Worm (Caenorhabditis elegans) whole organism, late embryonic: ENCODE measurements around the gene gss-1.
"Not testable (repeated sequence)": the region's sequence is repeated elsewhere in the genome, so short reads cannot be mapped to it uniquely, and the experiment has no call there.

Experiments
- C08G9.2 ChIP-seq: sonication (generic microtip); optimal IDR thresholded peaks from 2 replicates; lab custom pipeline; 2016; ENCODE audit warnings: mild to moderate bottlenecking, missing genetic modification characterization, moderate library complexity, missing compliant biosample characterization
- F13H6.1 ChIP-seq: sonication (generic microtip); optimal IDR thresholded peaks from 2 replicates; lab custom pipeline; 2016; ENCODE audit warnings: missing genetic modification characterization, missing compliant biosample characterization
- K02D7.2 ChIP-seq: sonication (generic microtip); optimal IDR thresholded peaks from 2 replicates; lab custom pipeline; 2017; ENCODE audit warnings: mild to moderate bottlenecking, missing genetic modification characterization, missing compliant biosample characterization
- K09A11.1 ChIP-seq: sonication (generic microtip); optimal IDR thresholded peaks from 2 replicates; lab custom pipeline; 2017; ENCODE audit warnings: antibody characterized with exemption, mild to moderate bottlenecking, missing genetic modification characterization, missing compliant biosample characterization; ENCODE audit not compliant: insufficient read depth
- ama-1 ChIP-seq: fragments of 150-350 bp; optimal IDR thresholded peaks from 2 replicates; lab custom pipeline; 2014
- ceh-14 ChIP-seq: sonication (generic microtip); optimal IDR thresholded peaks from 2 replicates; lab custom pipeline; 2016; ENCODE audit warnings: missing genotype, missing genetic modification characterization, missing compliant biosample characterization
- ceh-2 ChIP-seq: sonication (generic microtip); optimal IDR thresholded peaks from 2 replicates; lab custom pipeline; 2016; ENCODE audit warnings: missing genotype, missing genetic modification characterization, missing compliant biosample characterization
- ceh-31 ChIP-seq: sonication (generic microtip); optimal IDR thresholded peaks from 2 replicates; lab custom pipeline; 2016; ENCODE audit warnings: missing genetic modification characterization, missing compliant biosample characterization
- ceh-34 ChIP-seq: sonication (generic microtip); optimal IDR thresholded peaks from 2 replicates; lab custom pipeline; 2016; ENCODE audit warnings: mild to moderate bottlenecking, missing genetic modification characterization, missing compliant biosample characterization
- ceh-45 ChIP-seq: fragments of 200-800 bp; sonication (Bioruptor generic); IDR thresholded peaks from 2 replicates; pipeline ENCODE4 v1.3.6; 2022; ENCODE audit warnings: missing genetic modification reagents, missing genetic modification characterization, missing compliant biosample characterization
- ceh-48 ChIP-seq: sonication (generic microtip); optimal IDR thresholded peaks from 2 replicates; lab custom pipeline; 2016; ENCODE audit warnings: missing genetic modification characterization, inconsistent platforms, missing compliant biosample characterization
- dmd-4 ChIP-seq: sonication (generic microtip); optimal IDR thresholded peaks from 2 replicates; lab custom pipeline; 2016; ENCODE audit warnings: borderline replicate concordance, missing genetic modification characterization, missing compliant biosample characterization
- dve-1 ChIP-seq: sonication (generic microtip); optimal IDR thresholded peaks from 2 replicates; lab custom pipeline; 2017; ENCODE audit warnings: antibody characterized with exemption, mild to moderate bottlenecking, missing genetic modification characterization, missing compliant biosample characterization
- elt-2 ChIP-seq: sonication (generic microtip); optimal IDR thresholded peaks from 2 replicates; lab custom pipeline; 2016; ENCODE audit warnings: missing genetic modification reagents, missing genetic modification characterization, missing compliant biosample characterization
- hlh-15 ChIP-seq: sonication (generic microtip); optimal IDR thresholded peaks from 2 replicates; lab custom pipeline; 2016; ENCODE audit warnings: missing genetic modification characterization, missing compliant biosample characterization
- hlh-30 ChIP-seq: sonication (generic microtip); optimal IDR thresholded peaks from 2 replicates; lab custom pipeline; 2017; ENCODE audit warnings: antibody characterized with exemption, missing genetic modification characterization, missing compliant biosample characterization; ENCODE audit not compliant: insufficient read depth
- hlh-6 ChIP-seq: sonication (generic microtip); optimal IDR thresholded peaks from 2 replicates; lab custom pipeline; 2016; ENCODE audit warnings: missing genotype, missing genetic modification characterization, missing compliant biosample characterization
- madf-2 ChIP-seq: sonication (generic microtip); optimal IDR thresholded peaks from 2 replicates; lab custom pipeline; 2017; ENCODE audit warnings: missing genetic modification characterization, missing compliant biosample characterization
- nfya-1 ChIP-seq: sonication (generic microtip); optimal IDR thresholded peaks from 2 replicates; lab custom pipeline; 2017; ENCODE audit warnings: missing genetic modification characterization, mild to moderate bottlenecking, missing compliant biosample characterization, antibody characterized with exemption, moderate library complexity
- nhr-232 ChIP-seq: sonication (generic microtip); optimal IDR thresholded peaks from 2 replicates; lab custom pipeline; 2016; ENCODE audit warnings: missing genetic modification characterization, missing compliant biosample characterization
- odd-2 ChIP-seq: sonication (generic microtip); optimal IDR thresholded peaks from 2 replicates; lab custom pipeline; 2017; ENCODE audit warnings: antibody characterized with exemption, mild to moderate bottlenecking, missing genetic modification characterization, missing compliant biosample characterization
- pag-3 ChIP-seq: sonication (generic microtip); optimal IDR thresholded peaks from 2 replicates; lab custom pipeline; 2016; ENCODE audit warnings: missing compliant biosample characterization, missing genetic modification characterization, borderline replicate concordance
- pat-9 ChIP-seq: fragments of 200-800 bp; sonication (Bioruptor generic); optimal IDR thresholded peaks from 2 replicates; lab custom pipeline; 2018; ENCODE audit warnings: mild to moderate bottlenecking, missing genetic modification characterization, moderate library complexity, missing compliant biosample characterization
- pha-4 ChIP-seq: fragments of 150-350 bp; optimal IDR thresholded peaks from 2 replicates; lab custom pipeline; 2018; ENCODE audit warnings: missing biosample characterization, missing genetic modification reagents, missing genetic modification characterization
- sdc-2 ChIP-seq: sonication (generic microtip); optimal IDR thresholded peaks from 2 replicates; lab custom pipeline; 2016; ENCODE audit warnings: missing genotype, missing genetic modification characterization, missing compliant biosample characterization
- sox-4 ChIP-seq: sonication (generic microtip); optimal IDR thresholded peaks from 2 replicates; lab custom pipeline; 2017; ENCODE audit warnings: mild to moderate bottlenecking, missing genetic modification characterization, inconsistent platforms, missing compliant biosample characterization
- tbx-2 ChIP-seq: sonication (generic microtip); optimal IDR thresholded peaks from 2 replicates; lab custom pipeline; 2016; ENCODE audit warnings: missing genetic modification characterization, missing compliant biosample characterization
- tbx-7 ChIP-seq: sonication (generic microtip); optimal IDR thresholded peaks from 2 replicates; lab custom pipeline; 2016; ENCODE audit warnings: missing genotype, missing genetic modification characterization, missing compliant biosample characterization
- ttx-3 ChIP-seq: sonication (generic microtip); optimal IDR thresholded peaks from 2 replicates; lab custom pipeline; 2016; ENCODE audit warnings: missing genetic modification reagents, missing genetic modification characterization, missing compliant biosample characterization
- unc-3 ChIP-seq, 2 experiments: fragments of 200-800 bp in 1 of 2; sonication (Bioruptor generic) in 1 of 2; sonication (generic microtip) in 1 of 2; conservative IDR thresholded peaks in 1 of 2; optimal IDR thresholded peaks in 1 of 2; 2 replicates each; pipeline versions ENCODE4 v1.3.6 to Lab custom; 2016 to 2022; ENCODE audit warnings: missing compliant biosample characterization in 2 of 2, missing genetic modification characterization in 2 of 2, missing genetic modification reagents in 1 of 2
- unc-42 ChIP-seq: sonication (generic microtip); optimal IDR thresholded peaks from 2 replicates; lab custom pipeline; 2016; ENCODE audit warnings: missing genotype, missing genetic modification characterization, missing compliant biosample characterization
- unc-55 ChIP-seq: sonication (generic microtip); optimal IDR thresholded peaks from 2 replicates; lab custom pipeline; 2017; ENCODE audit warnings: missing biosample characterization, missing genetic modification reagents, missing genetic modification characterization
- ztf-16 ChIP-seq: sonication (generic microtip); optimal IDR thresholded peaks from 2 replicates; lab custom pipeline; 2017; ENCODE audit warnings: missing genetic modification characterization, missing compliant biosample characterization

Gene gss-1

ce11 chrII:9416381-9417276 is at the start of gene gss-1, which contains the start of gene chch-3:
Gene gss-1 (minus strand): TSS chrII:9416431.
Gene chch-3 (plus strand): TSS chrII:9417013.
- peak; percentile 36 for TF ChIP-seq unc-42 (tag; lab: Kevin White, UChicago)
- TF ChIP-seq ztf-16 (tag; lab: Kevin White, UChicago): no peak
- TF ChIP-seq unc-3 (GFP tag; conservative IDR thresholded peaks at IDR 0.05; lab: Robert Waterston, UW): 0 out of 2 replicates have a peak, but pooled peaks have one; percentile 14
- TF ChIP-seq unc-3 (tag; optimal IDR thresholded peaks at IDR 0.05; lab: Kevin White, UChicago): no peak
- TF ChIP-seq nfya-1: peak; percentile 45
- no peak for TF ChIP-seq hlh-30 (tag; lab: Kevin White, UChicago)
- TF ChIP-seq ceh-2 (tag; lab: Kevin White, UChicago): peak; percentile 16
- peak; percentile 33 for TF ChIP-seq ceh-14 (tag; lab: Kevin White, UChicago)
- peak; percentile 25 for TF ChIP-seq elt-2 (tag; lab: Kevin White, UChicago)
- peak; percentile 12 for TF ChIP-seq ceh-31 (tag; lab: Kevin White, UChicago)
- peak; percentile 3 for TF ChIP-seq tbx-2
- TF ChIP-seq ama-1 (lab: Kevin White, UChicago): no peak
- TF ChIP-seq F13H6.1 (tag; lab: Kevin White, UChicago): no peak
- no peak for TF ChIP-seq odd-2 (tag; lab: Kevin White, UChicago)
- TF ChIP-seq K02D7.2 (tag; lab: Kevin White, UChicago): no peak
- TF ChIP-seq, all 69 proteins: peak for 8

DNA sequence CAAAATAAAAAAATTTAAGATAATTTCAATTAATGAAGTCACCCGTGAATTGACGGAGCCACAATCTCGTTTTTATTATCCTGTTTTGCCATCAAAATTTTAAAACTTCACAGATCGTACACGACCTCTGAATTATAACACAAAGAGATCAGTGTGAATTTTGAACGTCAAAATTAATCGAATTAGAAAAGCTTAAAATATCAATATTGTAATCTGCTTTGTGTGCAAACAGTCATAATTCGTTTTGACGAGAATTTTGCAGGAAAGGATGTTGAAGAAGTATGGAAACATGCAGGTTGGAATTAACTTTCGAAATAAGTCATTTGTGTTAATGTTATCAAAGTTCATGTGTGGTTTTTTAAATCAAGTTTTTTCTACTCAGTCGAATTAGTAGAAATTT is 45.6 kb upstream of the gss-1 start, which contains the start of gene chil-21:
TSS of gene chil-21 (minus strand) at position 101 of the 400 bp plus-strand sequence.
- TF ChIP-seq ceh-48 (tag; lab: Kevin White, UChicago); nhr-232 (tag; lab: Kevin White, UChicago); sdc-2: not testable (repeated sequence)
- TF ChIP-seq, all 69 proteins: peak for 0; not testable (repeated sequence) for 69

DNA sequence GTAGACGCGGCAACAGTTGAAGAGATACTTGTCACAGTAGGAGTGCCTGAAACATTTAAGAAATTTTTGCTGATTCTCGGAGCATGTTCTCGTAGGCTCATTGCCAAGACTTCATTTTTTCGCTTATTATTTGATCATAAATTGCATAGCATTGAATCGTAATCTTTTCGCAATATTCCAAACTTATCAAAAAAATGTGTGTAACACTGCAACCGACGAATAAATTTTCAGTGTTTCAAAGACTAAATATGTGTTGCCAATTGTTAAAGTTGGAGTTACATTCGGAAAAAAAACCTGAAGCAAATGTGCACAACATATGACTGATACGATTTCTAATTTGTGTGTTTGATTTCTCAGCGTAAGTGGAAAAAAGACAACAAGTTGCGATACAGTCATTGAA is 43.2 kb upstream of the gss-1 start, which contains the start of gene R09D1.14:
TSS of gene R09D1.14 (minus strand) at position 101 of the 400 bp plus-strand sequence.
- TF ChIP-seq pat-9 (tag; lab: Kevin White, UChicago); ceh-45; tbx-2: not testable (repeated sequence)

DNA sequence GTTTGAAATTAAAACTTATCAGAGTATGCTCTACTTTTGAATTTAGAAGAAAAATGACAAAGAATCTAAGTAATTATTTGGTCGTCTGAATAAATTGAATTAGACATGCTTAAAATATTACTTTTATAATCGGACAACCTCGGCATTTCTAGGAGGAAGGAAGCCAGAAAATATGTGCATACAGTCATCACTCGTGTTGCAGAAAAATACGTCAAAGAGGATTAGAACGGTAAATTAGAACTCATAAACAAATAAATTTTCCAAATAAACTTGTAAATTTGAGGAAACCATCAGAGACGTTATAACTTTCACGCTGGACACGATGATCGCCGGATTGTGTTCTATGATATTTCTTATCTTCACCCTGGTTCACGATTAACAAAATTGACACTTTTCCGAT is 38.1 kb upstream of the gss-1 start, which contains the start of gene chil-19:
TSS of gene chil-19 (minus strand) at position 101 of the 400 bp plus-strand sequence.
- TF ChIP-seq C08G9.2 (tag; lab: Kevin White, UChicago) (no peak), ceh-48 (tag; lab: Kevin White, UChicago) (no peak), dmd-4 (no peak), tbx-7 (tag; lab: Kevin White, UChicago) (no peak), K09A11.1 (tag; lab: Kevin White, UChicago) (no peak), ztf-16 (tag; lab: Kevin White, UChicago) (no peak), unc-55 (GFP tag; lab: Kevin White, UChicago) (no peak)

- TF ChIP-seq odd-2 (tag; lab: Kevin White, UChicago); sdc-2; ttx-3: not testable (repeated sequence)
These were observed 35.9 kb upstream of the gss-1 start, which contains the start of gene R09D1.12 for ce11 chrII:9452172-9452571. Gene R09D1.12 (minus strand): TSS chrII:9452272.

DNA sequence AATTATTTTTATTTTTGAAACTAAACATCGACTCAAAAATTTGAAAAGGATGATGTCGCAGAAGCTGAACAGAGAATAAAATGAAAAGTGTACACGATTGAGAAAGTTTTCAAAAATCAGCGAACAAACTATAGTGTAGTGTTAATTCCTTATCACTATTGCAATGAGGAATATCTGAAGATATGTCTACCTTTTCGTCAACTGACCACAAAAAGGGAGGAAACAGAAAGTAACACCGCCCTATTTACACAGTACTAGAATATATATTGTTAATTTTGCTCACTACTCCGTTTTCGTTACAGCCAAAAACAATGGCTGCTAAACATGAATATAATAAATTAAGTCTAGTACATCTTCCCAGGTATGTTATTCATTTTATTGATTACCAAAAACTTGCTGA is 31.7 kb upstream of the gss-1 start, which contains the start of gene chil-18:
TSS of gene chil-18 (plus strand) at position 301 of the 400 bp plus-strand sequence.
- TF ChIP-seq unc-42 (tag; lab: Kevin White, UChicago) (no peak), pag-3 (tag; lab: Kevin White, UChicago) (no peak), ceh-31 (tag; lab: Kevin White, UChicago) (no peak), ceh-34 (tag; lab: Kevin White, UChicago) (no peak), madf-2 (tag; lab: Kevin White, UChicago) (no peak), tbx-2 (no peak), dve-1 (tag; lab: Kevin White, UChicago) (no peak), unc-3 (GFP tag; conservative IDR thresholded peaks at IDR 0.05; lab: Robert Waterston, UW) (no peak), unc-3 (tag; optimal IDR thresholded peaks at IDR 0.05; lab: Kevin White, UChicago) (no peak), nfya-1 (no peak), hlh-6 (tag; lab: Kevin White, UChicago) (no peak), hlh-15 (tag; lab: Kevin White, UChicago) (no peak), sox-4 (tag; lab: Kevin White, UChicago) (no peak), K09A11.1 (tag; lab: Kevin White, UChicago) (no peak), pha-4 (tag; lab: Kevin White, UChicago) (no peak), unc-55 (GFP tag; lab: Kevin White, UChicago) (no peak)
